Fruit fly (Drosophila melanogaster): ENCODE results near the gene Nup98-96.

- TF ChIP-seq CG15710 (tag; optimal IDR thresholded peaks at IDR 0.05) (no peak), CG34367 (tag; optimal IDR thresholded peaks at IDR 0.05) (no peak), CG8301 (tag; optimal IDR thresholded peaks at IDR 0.05) (no peak), CG4496 (GFP tag; IDR thresholded peaks at IDR 0.05) (no peak), CG10348 (GFP tag; IDR thresholded peaks at IDR 0.05) (no peak), D1 (tag; optimal IDR thresholded peaks at IDR 0.05) (no peak), CG17806 (tag; optimal IDR thresholded peaks at IDR 0.05) (no peak), CG14655 (GFP tag; optimal IDR thresholded peaks at IDR 0.05) (no peak), Snoo (tag; optimal IDR thresholded peaks at IDR 0.05) (no peak), Pif1A (GFP tag; optimal IDR thresholded peaks at IDR 0.05) (no peak), fd96Ca (GFP tag; IDR thresholded peaks at IDR 0.05) (no peak), EcR (GFP tag; optimal IDR thresholded peaks at IDR 0.05) (no peak), CG12605 (GFP tag; IDR thresholded peaks at IDR 0.05) (no peak)
Observed at dm6 chr3R:23773610-23774364, 7.6 kb downstream of the Nup98-96 start, which contains the start of gene CG10208.
